Fruit fly (Drosophila melanogaster) whole organism, embryonic: ENCODE results near the gene CG34290.
A peak's percentile ranks its signal among the peaks of the same experiment; 100 is the strongest.

Source experiments
- Aef1 ChIP-seq: fragments of 200-800 bp; sonication (Bioruptor generic); IDR thresholded peaks from 3 replicates; pipeline ENCODE4 v1.3.6; 2022; ENCODE audit warnings: missing biosample characterization, missing genetic modification characterization
- Bgb ChIP-seq: fragments of 200-800 bp; sonication (Bioruptor generic); IDR thresholded peaks from 2 replicates; pipeline ENCODE4 v1.3.6; 2022; ENCODE audit warnings: missing biosample characterization, missing genetic modification characterization; ENCODE audit not compliant: partially characterized antibody
- C15 ChIP-seq: fragments of 200-800 bp; sonication (Bioruptor generic); IDR thresholded peaks from 3 replicates; pipeline ENCODE4 v1.3.6; 2022; ENCODE audit warnings: missing biosample characterization, missing genetic modification characterization
- CG10321 ChIP-seq: fragments of 200-800 bp; sonication (Bioruptor generic); IDR thresholded peaks from 2 replicates; pipeline ENCODE4 v1.3.6; 2022; ENCODE audit warnings: missing biosample characterization, missing genetic modification characterization
- CG11695 ChIP-seq: fragments of 200-800 bp; sonication (Bioruptor generic); IDR thresholded peaks from 3 replicates; pipeline ENCODE4 v1.3.6; 2022; ENCODE audit warnings: missing biosample characterization, missing genetic modification characterization
- CG11723 ChIP-seq: fragments of 200-800 bp; sonication (Bioruptor generic); optimal IDR thresholded peaks from 2 replicates; lab custom pipeline; 2017; ENCODE audit warnings: missing biosample characterization, mild to moderate bottlenecking, missing genetic modification characterization
- CG12104 ChIP-seq: fragments of 200-800 bp; sonication (Bioruptor generic); optimal IDR thresholded peaks from 3 replicates; lab custom pipeline; 2016; ENCODE audit warnings: missing biosample characterization, missing genetic modification characterization
- CG12659 ChIP-seq: fragments of 200-800 bp; sonication (Bioruptor generic); optimal IDR thresholded peaks from 3 replicates; lab custom pipeline; 2017; ENCODE audit warnings: mild to moderate bottlenecking, missing biosample characterization, missing genetic modification reagents, missing genetic modification characterization
- CG13287 ChIP-seq: fragments of 200-800 bp; sonication (Bioruptor generic); IDR thresholded peaks from 2 replicates; pipeline ENCODE4 v1.3.6; 2022; ENCODE audit warnings: missing biosample characterization, missing genetic modification characterization; ENCODE audit not compliant: partially characterized antibody
- CG17802 ChIP-seq: fragments of 200-800 bp; sonication (Bioruptor generic); optimal IDR thresholded peaks from 2 replicates; lab custom pipeline; 2018; ENCODE audit warnings: missing biosample characterization, mild to moderate bottlenecking, missing genetic modification characterization, moderate library complexity
- CG1832 ChIP-seq: fragments of 200-800 bp; sonication (Bioruptor generic); optimal IDR thresholded peaks from 2 replicates; lab custom pipeline; 2017; ENCODE audit warnings: missing biosample characterization, mild to moderate bottlenecking, missing genetic modification characterization, inconsistent platforms
- CG30403 ChIP-seq: fragments of 200-800 bp; sonication (Bioruptor generic); optimal IDR thresholded peaks from 3 replicates; lab custom pipeline; 2016; ENCODE audit warnings: missing biosample characterization, missing genetic modification characterization
- CG31365 ChIP-seq: fragments of 200-800 bp; sonication (Bioruptor generic); optimal IDR thresholded peaks from 2 replicates; lab custom pipeline; 2018; ENCODE audit warnings: missing biosample characterization, mild to moderate bottlenecking, missing genetic modification characterization
- CG42726 ChIP-seq: fragments of 200-800 bp; sonication (Bioruptor generic); IDR thresholded peaks from 2 replicates; pipeline ENCODE4 v1.3.6; 2022; ENCODE audit warnings: missing biosample characterization, missing genetic modification characterization; ENCODE audit not compliant: partially characterized antibody
- CG5180 ChIP-seq: fragments of 200-800 bp; sonication (Bioruptor generic); optimal IDR thresholded peaks from 3 replicates; lab custom pipeline; 2017; ENCODE audit warnings: missing biosample characterization, missing genetic modification characterization, mild to moderate bottlenecking, moderate library complexity, missing genetic modification reagents
- CG6175 ChIP-seq: fragments of 200-800 bp; sonication (Bioruptor generic); IDR thresholded peaks from 3 replicates; pipeline ENCODE4 v1.3.6; 2022; ENCODE audit warnings: missing biosample characterization, missing genetic modification characterization
- CG7928 ChIP-seq: fragments of 200-800 bp; sonication (Bioruptor generic); optimal IDR thresholded peaks from 2 replicates; lab custom pipeline; 2017; ENCODE audit warnings: missing biosample characterization, mild to moderate bottlenecking, missing genetic modification characterization
- Fer1 ChIP-seq: fragments of 200-800 bp; sonication (Bioruptor generic); optimal IDR thresholded peaks from 2 replicates; lab custom pipeline; 2017; ENCODE audit warnings: missing biosample characterization, mild to moderate bottlenecking, missing genetic modification characterization
- Gug ChIP-seq: fragments of 200-800 bp; sonication (Bioruptor generic); IDR thresholded peaks from 4 replicates; pipeline ENCODE4 v1.3.6; 2022; ENCODE audit warnings: missing biosample characterization, missing genetic modification characterization
- H2.0 ChIP-seq: fragments of 200-800 bp; sonication (Bioruptor generic); IDR thresholded peaks from 2 replicates; pipeline ENCODE4 v1.3.6; 2022; ENCODE audit warnings: missing biosample characterization, missing genetic modification characterization
- HHEX ChIP-seq: fragments of 200-800 bp; sonication (Bioruptor generic); optimal IDR thresholded peaks from 3 replicates; lab custom pipeline; 2017; ENCODE audit warnings: missing biosample characterization, mild to moderate bottlenecking, missing genetic modification characterization, missing genetic modification reagents
- HLH4C ChIP-seq: fragments of 200-800 bp; sonication (Bioruptor generic); IDR thresholded peaks from 3 replicates; pipeline ENCODE4 v1.3.6; 2022; ENCODE audit warnings: missing biosample characterization, missing genetic modification characterization; ENCODE audit not compliant: partially characterized antibody
- HLH54F ChIP-seq: fragments of 200-800 bp; sonication (Bioruptor generic); optimal IDR thresholded peaks from 3 replicates; lab custom pipeline; 2016; ENCODE audit warnings: missing biosample characterization, missing genetic modification characterization
- Lhr ChIP-seq: fragments of 200-800 bp; sonication (Bioruptor generic); optimal IDR thresholded peaks from 3 replicates; lab custom pipeline; 2017; ENCODE audit warnings: mild to moderate bottlenecking, missing biosample characterization, missing genetic modification reagents, missing genetic modification characterization
- Mad ChIP-seq: fragments of 200-800 bp; sonication (Bioruptor generic); optimal IDR thresholded peaks from 2 replicates; lab custom pipeline; 2016; ENCODE audit warnings: missing biosample characterization, missing genetic modification characterization
- Max ChIP-seq: fragments of 200-800 bp; sonication (Bioruptor generic); optimal IDR thresholded peaks from 2 replicates; lab custom pipeline; 2016; ENCODE audit warnings: missing biosample characterization, mild to moderate bottlenecking, missing genetic modification characterization
- TFAM ChIP-seq: fragments of 200-800 bp; sonication (Bioruptor generic); optimal IDR thresholded peaks from 2 replicates; lab custom pipeline; 2017; ENCODE audit warnings: missing biosample characterization, missing genetic modification characterization, inconsistent platforms
- Xrp1 ChIP-seq: fragments of 200-800 bp; sonication (Bioruptor generic); IDR thresholded peaks from 2 replicates; pipeline ENCODE4 v1.3.6; 2022; ENCODE audit warnings: missing biosample characterization, missing genetic modification characterization
- ab ChIP-seq: fragments of 200-800 bp; sonication (Bioruptor generic); optimal IDR thresholded peaks from 2 replicates; lab custom pipeline; 2016; ENCODE audit warnings: missing biosample characterization, missing genetic modification characterization
- amos ChIP-seq: fragments of 200-800 bp; sonication (Bioruptor generic); IDR thresholded peaks from 2 replicates; pipeline ENCODE4 v1.3.6; 2022; ENCODE audit warnings: missing biosample characterization, missing genetic modification characterization; ENCODE audit not compliant: partially characterized antibody
- aop ChIP-seq: fragments of 200-800 bp; sonication (Bioruptor generic); IDR thresholded peaks from 2 replicates; pipeline ENCODE4 v1.3.6; 2022; ENCODE audit warnings: missing biosample characterization, missing genetic modification characterization
- chinmo ChIP-seq: fragments of 200-800 bp; sonication (Bioruptor generic); IDR thresholded peaks from 4 replicates; pipeline ENCODE4 v1.3.6; 2022; ENCODE audit warnings: missing biosample characterization, missing genetic modification characterization; ENCODE audit not compliant: partially characterized antibody
- dmrt99B ChIP-seq: fragments of 200-800 bp; sonication (Bioruptor generic); optimal IDR thresholded peaks from 2 replicates; lab custom pipeline; 2018; ENCODE audit warnings: missing biosample characterization, mild to moderate bottlenecking, missing genetic modification characterization, moderate library complexity
- en ChIP-seq: fragments of 200-800 bp; sonication (Bioruptor generic); optimal IDR thresholded peaks from 2 replicates; lab custom pipeline; 2016; ENCODE audit warnings: missing biosample characterization, missing genetic modification characterization
- fd96Cb ChIP-seq: fragments of 200-800 bp; sonication (Bioruptor generic); optimal IDR thresholded peaks from 2 replicates; lab custom pipeline; 2018; ENCODE audit warnings: missing biosample characterization, mild to moderate bottlenecking, missing genetic modification characterization, moderate library complexity
- fu2 ChIP-seq: fragments of 200-800 bp; sonication (Bioruptor generic); optimal IDR thresholded peaks from 2 replicates; lab custom pipeline; 2016; ENCODE audit warnings: missing biosample characterization, missing genetic modification characterization
- her ChIP-seq: fragments of 200-800 bp; sonication (Bioruptor generic); optimal IDR thresholded peaks from 2 replicates; lab custom pipeline; 2016; ENCODE audit warnings: missing biosample characterization, missing genetic modification characterization
- kni ChIP-seq: fragments of 200-800 bp; sonication (Bioruptor generic); optimal IDR thresholded peaks from 3 replicates; lab custom pipeline; 2017; ENCODE audit warnings: mild to moderate bottlenecking, missing biosample characterization, missing genetic modification reagents, missing genetic modification characterization
- org-1 ChIP-seq: fragments of 200-800 bp; sonication (Bioruptor generic); optimal IDR thresholded peaks from 2 replicates; lab custom pipeline; 2017; ENCODE audit warnings: missing biosample characterization, missing genetic modification characterization
- pb ChIP-seq: fragments of 200-800 bp; sonication (Bioruptor generic); optimal IDR thresholded peaks from 3 replicates; lab custom pipeline; 2016; ENCODE audit warnings: missing biosample characterization, missing genetic modification characterization
- pita ChIP-seq: fragments of 200-800 bp; sonication (Bioruptor generic); optimal IDR thresholded peaks from 2 replicates; lab custom pipeline; 2017; ENCODE audit warnings: missing biosample characterization, mild to moderate bottlenecking, missing genetic modification characterization
- pzg ChIP-seq: fragments of 200-800 bp; sonication (Bioruptor generic); optimal IDR thresholded peaks from 3 replicates; lab custom pipeline; 2018; ENCODE audit warnings: missing biosample characterization, mild to moderate bottlenecking, missing genetic modification characterization, moderate library complexity
- ssp ChIP-seq: fragments of 200-800 bp; sonication (Bioruptor generic); IDR thresholded peaks from 2 replicates; pipeline ENCODE4 v1.3.6; 2022; ENCODE audit warnings: missing biosample characterization, missing genetic modification characterization
- wek ChIP-seq: fragments of 200-800 bp; sonication (Bioruptor generic); optimal IDR thresholded peaks from 3 replicates; lab custom pipeline; 2018; ENCODE audit warnings: missing biosample characterization, mild to moderate bottlenecking, missing genetic modification characterization, moderate library complexity
- yki ChIP-seq: fragments of >200 bp; optimal IDR thresholded peaks from 3 replicates; lab custom pipeline; 2018

The CG34290 gene

DNA sequence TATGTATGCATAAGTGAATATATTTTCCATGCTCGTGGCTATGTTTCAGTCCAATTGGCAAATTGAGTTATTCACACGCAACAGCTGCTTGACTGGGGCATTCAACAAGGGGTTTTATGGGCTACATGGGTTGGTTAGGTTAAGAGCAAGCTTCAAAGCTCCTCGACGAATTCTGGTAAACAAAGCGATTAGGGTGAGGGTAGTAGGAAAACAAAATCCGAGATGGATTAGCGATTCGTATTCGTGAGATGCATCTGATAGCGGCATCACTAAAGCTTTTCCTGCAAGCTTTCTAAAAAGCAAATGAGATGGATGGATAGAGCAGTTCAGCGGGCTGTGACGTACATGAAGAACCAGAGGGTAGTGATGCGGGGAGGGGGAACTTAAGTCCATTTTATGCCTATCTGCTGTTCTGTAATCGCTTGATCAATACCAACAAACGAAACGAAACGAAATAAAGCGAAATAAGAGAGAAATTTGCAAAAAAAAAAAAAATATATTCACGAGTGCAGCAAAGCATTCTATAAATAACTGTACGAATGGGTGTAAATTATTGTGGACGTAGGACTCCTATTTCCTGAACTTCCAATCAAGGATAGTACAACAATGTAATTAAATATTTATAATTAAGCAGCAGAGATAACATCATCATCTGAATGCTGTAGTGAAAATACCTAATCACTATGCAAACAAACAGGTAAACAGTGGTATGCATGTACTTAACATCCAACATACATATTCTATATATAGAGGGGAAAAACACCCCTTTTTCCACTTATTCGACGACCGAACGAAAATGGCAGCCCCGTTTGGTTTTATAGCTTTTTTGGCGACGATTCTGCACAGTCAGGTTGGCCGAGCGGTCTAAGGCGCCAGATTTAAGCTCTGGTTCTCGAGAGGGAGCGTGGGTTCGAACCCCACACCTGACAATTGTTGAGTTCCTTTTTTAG, 24.9 kb downstream of the CG34290 start (continued):
- TF ChIP-seq CG5180 (GFP tag; lab: Kevin White, UChicago) (peak; percentile 45), C15 (GFP tag; lab: Robert Waterston, UW) (no peak), CG12659 (GFP tag; lab: Kevin White, UChicago) (no peak), TFAM (no peak), Lhr (GFP tag; lab: Kevin White, UChicago) (no peak), CG13287 (peak; percentile 6; the same call in 1 of the 2 replicates), chinmo (GFP tag; lab: Robert Waterston, UW) (0 out of 4 replicates have a peak, but pooled peaks have one; percentile 16), CG42726 (GFP tag; lab: Robert Waterston, UW) (peak; percentile 68; the same call in 1 of the 2 replicates), HHEX (peak; percentile 25), yki (lab: Kevin White, UChicago) (no peak), pb (GFP tag; lab: Kevin White, UChicago) (no peak), CG11695 (GFP tag; lab: Robert Waterston, UW) (no peak), amos (GFP tag; lab: Robert Waterston, UW) (0 out of 2 replicates have a peak, but pooled peaks have one; percentile 28)
- TF ChIP-seq, all 482 proteins: peak for 26

dm6 chr3R:24263588-24264413, 25.8 kb downstream of the CG34290 start:
- TF ChIP-seq CG11723 (GFP tag; lab: Kevin White, UChicago) (no peak), org-1 (no peak), ab (GFP tag; lab: Kevin White, UChicago) (no peak), CG1832 (GFP tag; lab: Kevin White, UChicago) (no peak), CG31365 (tag; lab: Kevin White, UChicago) (no peak), CG17802 (no peak), pzg (GFP tag; lab: Kevin White, UChicago) (peak; percentile 1), HLH54F (GFP tag; lab: Kevin White, UChicago) (no peak), dmrt99B (tag; lab: Kevin White, UChicago) (peak; percentile 14), CG42726 (GFP tag; lab: Robert Waterston, UW) (no peak; the same call in 1 of the 2 replicates), CG7928 (no peak), en (GFP tag; lab: Kevin White, UChicago) (no peak), HLH4C (GFP tag; lab: Robert Waterston, UW) (no peak), ssp (GFP tag; lab: Robert Waterston, UW) (no peak), Xrp1 (GFP tag; lab: Robert Waterston, UW) (peak; percentile 22; the same call in 1 of the 2 replicates), CG6175 (GFP tag; lab: Robert Waterston, UW) (no peak), CG10321 (GFP tag; lab: Robert Waterston, UW) (no peak), pita (GFP tag; lab: Kevin White, UChicago) (no peak), H2.0 (GFP tag; lab: Robert Waterston, UW) (no peak), kni (GFP tag; lab: Kevin White, UChicago) (peak; percentile 2), Mad (no peak), Fer1 (GFP tag; lab: Kevin White, UChicago) (peak; percentile 7), her (GFP tag; lab: Kevin White, UChicago) (no peak), fu2 (no peak), fd96Cb (tag; lab: Kevin White, UChicago) (no peak), Bgb (GFP tag; lab: Robert Waterston, UW) (peak; percentile 17; the same call in 1 of the 2 replicates), Aef1 (GFP tag; lab: Robert Waterston, UW) (no peak), CG30403 (GFP tag; lab: Kevin White, UChicago) (no peak), Max (GFP tag; lab: Kevin White, UChicago) (no peak), Gug (GFP tag; lab: Robert Waterston, UW) (no peak), aop (no peak), CG12104 (GFP tag; lab: Kevin White, UChicago) (no peak), wek (GFP tag; lab: Kevin White, UChicago) (no peak)
